Worm (Caenorhabditis elegans) whole organism, early embryonic: ENCODE results near the gene F56D6.22.

Experiments used
- B0310.2 ChIP-seq: sonication (generic microtip); optimal IDR thresholded peaks from 2 replicates; lab custom pipeline; 2016; ENCODE audit warnings: mild to moderate bottlenecking, missing genetic modification characterization, missing compliant biosample characterization
- F13C5.2 ChIP-seq: sonication (generic microtip); optimal IDR thresholded peaks from 2 replicates; lab custom pipeline; 2017; ENCODE audit warnings: mild to moderate bottlenecking, missing genetic modification characterization, inconsistent platforms, missing compliant biosample characterization
- aly-1 ChIP-seq: sonication (generic microtip); optimal IDR thresholded peaks from 2 replicates; lab custom pipeline; 2016; ENCODE audit warnings: missing genetic modification characterization, missing compliant biosample characterization
- ama-1 ChIP-seq: fragments of 150-350 bp; optimal IDR thresholded peaks from 2 replicates; lab custom pipeline; 2014
- ceh-36 ChIP-seq: sonication (generic microtip); optimal IDR thresholded peaks from 2 replicates; lab custom pipeline; 2016; ENCODE audit warnings: missing genetic modification characterization, inconsistent platforms, missing compliant biosample characterization
- ets-7 ChIP-seq: sonication (generic microtip); optimal IDR thresholded peaks from 2 replicates; lab custom pipeline; 2016; ENCODE audit warnings: missing genotype, missing genetic modification characterization, missing compliant biosample characterization
- hmbx-1 ChIP-seq: sonication (generic microtip); optimal IDR thresholded peaks from 2 replicates; lab custom pipeline; 2016; ENCODE audit warnings: mild to moderate bottlenecking, missing genetic modification characterization, missing compliant biosample characterization
- hmg-4 ChIP-seq: fragments of 200-800 bp; sonication (Bioruptor generic); optimal IDR thresholded peaks from 2 replicates; lab custom pipeline; 2018; ENCODE audit warnings: mild to moderate bottlenecking, missing genetic modification characterization, missing compliant biosample characterization
- hnd-1 ChIP-seq: sonication (generic microtip); optimal IDR thresholded peaks from 2 replicates; lab custom pipeline; 2016; ENCODE audit warnings: missing genetic modification characterization, missing compliant biosample characterization
- pes-1 ChIP-seq: fragments of 200-800 bp; sonication (Bioruptor generic); IDR thresholded peaks from 2 replicates; pipeline ENCODE4 v1.3.6; 2022; ENCODE audit warnings: missing genetic modification reagents, missing genetic modification characterization, missing compliant biosample characterization
- scrt-1 ChIP-seq: fragments of 200-800 bp; sonication (Bioruptor generic); IDR thresholded peaks from 2 replicates; pipeline ENCODE4 v1.3.6; 2022; ENCODE audit warnings: missing genetic modification characterization, missing compliant biosample characterization
- sea-1 ChIP-seq: fragments of 200-800 bp; sonication (Bioruptor generic); conservative IDR thresholded peaks from 2 replicates; pipeline ENCODE4 v1.3.6; 2022; ENCODE audit warnings: missing genetic modification characterization, missing compliant biosample characterization
- tbx-37 ChIP-seq: fragments of 200-800 bp; sonication (Bioruptor generic); conservative IDR thresholded peaks from 2 replicates; pipeline ENCODE4 v1.3.6; 2022; ENCODE audit warnings: missing genetic modification reagents, missing genetic modification characterization, missing compliant biosample characterization
- tra-4 ChIP-seq: sonication (generic microtip); optimal IDR thresholded peaks from 2 replicates; lab custom pipeline; 2017; ENCODE audit warnings: missing genetic modification characterization, missing compliant biosample characterization

ce11 chrIV:3914462-3914861 is 7.1 kb upstream of the F56D6.22 start, which contains the start of gene F56D6.19:
- TF ChIP-seq ama-1 (lab: Kevin White, UChicago) (no peak), F13C5.2 (no peak), pes-1 (no peak), hmbx-1 (tag; lab: Kevin White, UChicago) (no peak), ceh-36 (tag; lab: Kevin White, UChicago) (no peak), tra-4 (tag; lab: Kevin White, UChicago) (no peak), hnd-1 (tag; lab: Kevin White, UChicago) (no peak), hmg-4 (no peak), scrt-1 (no peak), sea-1 (no peak), tbx-37 (no peak), B0310.2 (tag; lab: Kevin White, UChicago) (no peak), ets-7 (tag; lab: Kevin White, UChicago) (no peak), aly-1 (tag; lab: Kevin White, UChicago) (no peak)
